Worm (Caenorhabditis elegans) whole organism, dauer: Measurements from ENCODE around the gene F36H12.5.
"Not testable (repeated sequence)": the region's sequence is repeated elsewhere in the genome, so short reads cannot be mapped to it uniquely, and the experiment has no call there.

ENCODE experiments used
- unc-62 ChIP-seq: sonication (generic microtip); optimal IDR thresholded peaks from 2 replicates; lab custom pipeline; 2017; ENCODE audit warnings: missing biosample characterization, missing genetic modification reagents, missing genetic modification characterization

Gene F36H12.5

DNA sequence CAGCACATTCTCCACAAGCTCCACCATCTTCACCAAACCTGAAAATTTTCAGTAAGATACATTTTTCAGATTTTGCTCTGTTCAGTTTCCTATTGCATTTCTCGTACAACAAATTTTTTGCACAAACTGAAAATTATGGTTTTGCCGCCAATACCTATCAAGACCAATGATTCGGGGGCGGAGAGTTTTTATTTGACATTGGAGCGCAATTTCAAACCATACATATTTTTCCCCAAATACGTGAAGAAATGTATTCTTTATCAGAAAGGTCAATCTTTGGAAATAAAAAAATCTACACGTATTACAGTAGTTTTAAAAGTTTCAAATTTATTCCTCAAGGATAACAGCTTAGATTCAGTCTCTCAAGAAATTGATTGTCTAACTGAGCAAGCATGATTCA lies at the start of gene F36H12.5:
Gene F36H12.5, plus strand, starts transcription at position 301 of the 400 bp plus-strand sequence.
- TF ChIP-seq unc-62 (GFP tag; lab: Kevin White, UChicago) = no peak

DNA sequence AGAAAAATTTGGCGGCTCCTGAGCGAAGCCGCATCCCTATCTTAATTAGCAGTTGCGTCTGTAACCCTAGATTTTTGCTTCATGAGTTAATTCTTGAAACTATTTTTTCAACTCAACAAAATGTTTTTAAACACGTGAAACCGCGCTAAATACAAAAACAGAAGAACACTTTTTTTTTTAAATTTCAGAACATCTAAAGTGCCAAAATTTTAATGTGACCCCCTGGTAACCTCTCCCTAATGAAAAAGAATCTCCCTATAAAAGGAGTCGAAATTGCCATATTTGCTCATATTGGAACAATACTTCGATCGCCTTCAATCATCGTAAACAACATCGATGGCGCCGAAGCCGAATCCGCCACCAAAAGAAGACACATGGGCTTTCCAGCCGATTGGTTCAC lies 48.1 kb upstream of the F36H12.5 start, which contains the start of gene nsph-4.2:
Gene nsph-4.2, plus strand, starts transcription at position 301 of the 400 bp plus-strand sequence.
- TF ChIP-seq unc-62 (GFP tag; lab: Kevin White, UChicago) = not testable (repeated sequence)

DNA sequence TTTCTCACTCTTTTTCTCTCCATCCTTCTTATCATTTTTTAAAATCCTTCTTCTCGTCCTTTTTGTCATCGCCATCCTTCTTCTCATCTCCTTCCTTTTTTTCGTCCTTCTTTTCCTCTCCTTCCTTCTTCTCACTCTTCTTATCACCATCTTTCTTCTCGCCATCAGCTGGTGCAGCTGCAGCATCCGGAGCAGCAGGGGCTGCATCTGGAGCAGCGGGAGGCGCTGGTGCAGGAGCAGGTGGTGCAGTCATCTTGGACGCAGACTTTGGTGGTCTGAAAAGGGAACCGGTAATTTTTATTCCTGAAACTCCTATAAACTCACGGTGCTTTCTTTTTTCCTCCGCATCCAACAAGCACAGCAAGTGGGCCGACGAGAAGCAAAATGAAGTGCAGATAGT lies 44.9 kb upstream of the F36H12.5 start:
- TF ChIP-seq unc-62 (GFP tag; lab: Kevin White, UChicago) = no peak

DNA sequence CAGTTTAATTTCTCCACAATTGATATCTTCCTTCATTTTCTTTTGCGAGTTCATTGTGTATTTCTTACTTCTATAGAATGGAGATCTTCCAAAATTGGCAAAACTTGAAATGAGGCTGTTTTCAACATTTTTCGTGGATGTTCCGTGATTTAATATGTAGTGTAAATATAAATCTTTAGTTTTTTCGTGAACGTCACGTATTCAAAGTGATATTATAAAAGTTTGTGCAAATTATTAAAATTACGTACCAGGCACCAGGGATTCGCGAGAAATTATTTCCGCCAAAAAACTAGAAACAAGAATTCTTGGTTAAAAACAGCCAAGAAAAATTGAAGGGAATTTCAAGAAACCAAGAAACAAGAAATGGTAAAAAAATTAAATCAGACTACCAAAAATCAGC lies 42.3 kb upstream of the F36H12.5 start, which contains the start of gene Y59E9AL.8:
Gene Y59E9AL.8, minus strand, starts transcription at position 101 of the 400 bp plus-strand sequence.
- TF ChIP-seq unc-62 (GFP tag; lab: Kevin White, UChicago) = no peak

DNA sequence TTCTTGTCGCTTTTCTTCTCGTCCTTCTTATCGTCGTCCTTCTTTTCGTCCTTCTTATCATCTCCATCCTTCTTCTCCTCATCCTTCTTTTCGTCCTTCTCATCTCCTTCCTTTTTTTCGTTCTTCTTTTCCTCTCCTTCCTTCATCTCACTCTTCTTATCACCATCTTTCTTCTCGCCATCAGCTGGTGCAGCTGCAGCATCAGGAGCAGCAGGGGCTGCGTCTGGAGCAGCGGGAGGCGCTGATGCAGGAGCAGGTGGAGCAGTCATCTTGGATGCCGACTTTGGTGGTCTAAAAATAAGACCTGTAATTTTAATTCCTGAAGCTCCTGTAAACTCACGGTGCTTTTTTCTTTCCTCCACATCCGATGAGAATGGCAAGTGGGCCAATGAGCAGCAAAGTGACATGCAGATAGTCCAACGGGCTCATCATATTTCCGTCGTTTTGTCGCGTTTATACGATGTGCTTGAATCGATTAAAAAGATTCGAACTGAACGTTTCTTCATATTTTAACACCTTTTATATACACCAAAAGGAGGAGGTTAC lies 41.2 kb upstream of the F36H12.5 start, which contains the start of gene cylc-1:
Gene cylc-1, minus strand, starts transcription at position 496 of the 546 bp plus-strand sequence.
- TF ChIP-seq unc-62 (GFP tag; lab: Kevin White, UChicago) = not testable (repeated sequence)

DNA sequence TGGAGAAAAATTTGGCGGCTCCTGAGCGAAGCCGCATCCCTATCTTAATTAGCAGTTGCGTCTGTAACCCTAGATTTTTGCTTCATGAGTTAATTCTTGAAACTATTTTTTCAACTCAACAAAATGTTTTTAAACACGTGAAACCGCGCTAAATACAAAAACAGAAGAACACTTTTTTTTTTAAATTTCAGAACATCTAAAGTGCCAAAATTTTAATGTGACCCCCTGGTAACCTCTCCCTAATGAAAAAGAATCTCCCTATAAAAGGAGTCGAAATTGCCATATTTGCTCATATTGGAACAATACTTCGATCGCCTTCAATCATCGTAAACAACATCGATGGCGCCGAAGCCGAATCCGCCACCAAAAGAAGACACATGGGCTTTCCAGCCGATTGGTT lies 40.0 kb upstream of the F36H12.5 start, which contains the start of gene nsph-4.1:
Gene nsph-4.1, plus strand, starts transcription at position 301 of the 400 bp plus-strand sequence.
- TF ChIP-seq unc-62 (GFP tag; lab: Kevin White, UChicago) = not testable (repeated sequence)

DNA sequence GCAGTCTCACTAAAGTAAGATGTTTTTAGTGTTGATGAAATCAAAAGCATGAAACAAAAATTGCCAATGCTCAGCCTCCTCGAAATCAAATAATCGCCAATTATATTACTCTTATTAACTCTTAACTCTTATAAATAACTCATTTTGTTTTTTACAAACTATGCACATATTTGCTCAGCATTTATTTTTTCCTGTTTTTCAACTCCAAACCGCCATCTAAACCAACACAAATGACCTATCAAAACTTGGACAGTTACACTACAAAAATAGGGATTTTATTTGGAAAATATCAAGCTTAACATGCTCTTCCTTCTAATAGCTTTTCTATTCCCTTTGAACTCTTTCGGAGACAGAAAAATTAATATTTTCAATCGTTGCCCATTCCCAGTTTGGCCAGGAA lies 38.0 kb upstream of the F36H12.5 start, which contains the start of gene thn-6:
Gene thn-6, plus strand, starts transcription at position 301 of the 400 bp plus-strand sequence.
- no peak for TF ChIP-seq unc-62 (GFP tag; lab: Kevin White, UChicago)

DNA sequence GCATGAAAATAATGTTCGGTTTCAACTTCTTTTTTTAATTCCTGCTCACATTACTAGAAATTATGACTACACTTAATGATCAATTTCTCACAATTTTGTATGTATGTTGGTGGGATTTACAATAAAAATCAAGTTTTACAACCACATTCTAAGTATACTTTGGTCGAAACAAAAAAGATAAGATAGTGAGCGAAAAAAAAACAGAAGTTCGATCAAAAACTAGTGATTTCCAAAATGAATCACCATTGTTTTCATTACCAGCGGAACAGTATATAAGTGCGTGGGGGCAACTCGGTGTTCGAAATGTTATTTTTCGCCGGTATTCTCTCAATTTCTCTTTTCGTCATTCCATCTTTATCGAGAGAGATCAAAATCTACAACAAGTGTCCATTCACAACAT lies 36.0 kb upstream of the F36H12.5 start, which contains the start of gene thn-5:
Gene thn-5, plus strand, starts transcription at position 301 of the 400 bp plus-strand sequence.
- TF ChIP-seq unc-62 (GFP tag; lab: Kevin White, UChicago) = no peak

DNA sequence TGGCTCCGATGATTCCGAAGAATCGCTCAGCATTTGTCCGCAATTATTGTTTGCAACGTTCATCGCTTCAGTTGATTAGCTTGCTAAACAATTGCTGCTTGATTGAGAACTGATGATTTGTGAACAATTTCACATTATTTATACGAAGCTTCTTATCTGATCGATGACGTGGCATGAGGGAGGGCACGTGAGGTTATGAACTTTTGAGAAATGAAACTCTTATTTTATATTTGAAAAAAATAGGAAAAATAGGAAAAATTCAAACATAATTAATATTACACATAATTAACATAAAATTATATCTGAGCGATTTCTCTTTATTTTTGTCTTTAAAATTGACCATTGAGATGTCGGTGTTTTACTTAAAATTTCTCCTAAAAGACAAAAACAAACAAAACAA lies 11.9 kb upstream of the F36H12.5 start, which contains the start of gene F36H12.10:
Gene F36H12.10, minus strand, starts transcription at position 101 of the 400 bp plus-strand sequence.
- not testable (repeated sequence) for TF ChIP-seq unc-62 (GFP tag; lab: Kevin White, UChicago)

DNA sequence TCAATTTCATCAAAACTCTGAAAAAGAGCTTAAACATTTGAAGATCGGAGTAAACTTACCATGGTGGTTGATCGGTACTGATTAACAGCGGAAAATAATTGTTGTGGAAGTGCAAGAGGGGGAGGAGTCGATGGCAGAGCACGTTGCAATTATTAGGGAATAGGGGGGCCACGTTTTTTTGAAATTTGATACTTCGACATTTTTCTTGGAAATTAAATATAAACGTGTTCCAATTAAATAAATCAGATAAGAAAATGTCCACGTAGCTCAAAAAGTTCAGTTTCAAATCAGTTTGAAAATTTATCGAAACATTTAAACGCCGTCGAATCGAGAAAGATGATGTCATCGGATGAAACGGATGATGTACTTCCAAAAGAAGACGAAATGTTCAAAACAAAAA lies 9.8 kb upstream of the F36H12.5 start, which contains the start of gene F36H12.9:
Gene F36H12.9, plus strand, starts transcription at position 301 of the 400 bp plus-strand sequence.
- not testable (repeated sequence) for TF ChIP-seq unc-62 (GFP tag; lab: Kevin White, UChicago)

DNA sequence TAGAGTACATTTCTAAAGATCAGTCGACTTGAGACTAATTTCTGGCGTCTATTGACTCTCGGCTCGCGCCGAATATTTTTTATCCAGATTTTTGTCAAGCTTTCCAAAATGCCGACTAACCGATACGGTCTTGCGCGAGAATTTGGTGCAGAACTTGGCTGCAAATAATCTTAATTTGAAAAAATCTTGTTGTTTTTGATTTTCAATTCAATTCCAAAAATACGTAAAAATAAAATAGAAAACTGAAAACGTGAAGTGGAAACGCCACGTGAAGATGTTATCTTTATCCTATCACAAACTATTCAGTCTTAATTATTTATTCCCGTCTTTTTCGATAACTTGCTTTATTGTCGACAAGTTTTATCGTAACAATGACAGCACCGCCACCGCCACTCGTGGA lies 8.2 kb upstream of the F36H12.5 start, which contains the start of gene ttbk-2.1:
Gene ttbk-2.1, plus strand, starts transcription at position 301 of the 400 bp plus-strand sequence.
- not testable (repeated sequence) for TF ChIP-seq unc-62 (GFP tag; lab: Kevin White, UChicago)

DNA sequence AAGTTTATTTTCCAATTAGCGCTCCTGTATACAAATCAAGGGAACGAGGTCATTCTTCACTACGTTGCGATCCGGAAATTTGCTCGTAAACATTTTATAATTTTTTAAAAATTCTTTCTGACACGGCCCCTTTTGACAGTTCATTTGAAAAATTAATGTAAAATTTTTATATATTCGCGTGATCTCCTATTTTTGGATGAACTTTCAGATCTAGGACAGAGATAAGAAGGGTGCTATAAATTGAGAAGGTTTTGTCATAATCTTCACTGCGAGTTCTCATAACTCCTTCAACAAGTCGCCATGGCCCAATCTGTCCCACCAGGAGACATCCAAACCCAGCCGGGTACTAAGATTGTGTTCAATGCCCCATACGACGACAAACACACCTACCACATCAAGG lies 6.3 kb upstream of the F36H12.5 start, which contains the start of gene msp-19:
Gene msp-19, plus strand, starts transcription at position 301 of the 400 bp plus-strand sequence.
- not testable (repeated sequence) for TF ChIP-seq unc-62 (GFP tag; lab: Kevin White, UChicago)

DNA sequence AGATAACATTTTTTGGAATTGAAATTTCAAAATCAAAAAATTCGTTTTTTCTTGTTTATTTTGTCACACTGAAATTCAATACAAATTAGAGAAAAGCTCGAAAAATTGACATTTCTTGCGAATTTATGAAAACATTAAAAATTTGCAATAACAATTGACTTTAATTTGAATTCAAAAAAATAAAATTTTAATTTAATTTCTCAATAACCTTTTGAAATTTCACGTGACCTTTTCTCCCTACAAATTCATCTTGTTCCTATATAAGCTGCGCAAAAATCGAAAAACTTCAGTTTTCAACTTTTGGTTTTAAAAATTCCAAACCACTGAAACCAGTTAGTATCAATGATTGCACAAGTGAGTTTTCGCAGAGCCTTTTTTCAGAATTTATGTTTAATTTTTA lies 2.2 kb downstream of the F36H12.5 start, which contains the start of gene F36H12.4:
Gene F36H12.4, plus strand, starts transcription at position 301 of the 400 bp plus-strand sequence.
- no peak for TF ChIP-seq unc-62 (GFP tag; lab: Kevin White, UChicago)

DNA sequence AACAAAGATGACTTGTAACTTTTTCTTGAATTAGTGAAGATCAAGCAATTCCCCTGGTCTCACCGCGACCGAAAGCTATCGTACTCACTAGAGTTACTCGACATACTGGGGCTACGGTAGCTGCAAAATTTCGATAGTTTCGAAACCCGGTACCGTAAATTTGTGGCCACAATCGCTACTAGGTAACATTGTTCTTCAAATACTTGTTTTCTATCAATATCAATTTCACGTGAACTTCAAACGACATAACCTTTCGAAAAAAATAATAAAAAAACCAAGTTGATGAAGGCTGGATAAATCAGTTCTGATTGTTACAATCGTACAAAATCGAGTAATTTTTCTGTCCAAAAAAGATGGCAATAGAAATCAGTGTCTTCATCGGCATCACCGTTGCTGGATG lies 5.9 kb downstream of the F36H12.5 start, which contains the start of gene F36H12.3:
Gene F36H12.3, plus strand, starts transcription at position 301 of the 400 bp plus-strand sequence.
- TF ChIP-seq unc-62 (GFP tag; lab: Kevin White, UChicago) = no peak

DNA sequence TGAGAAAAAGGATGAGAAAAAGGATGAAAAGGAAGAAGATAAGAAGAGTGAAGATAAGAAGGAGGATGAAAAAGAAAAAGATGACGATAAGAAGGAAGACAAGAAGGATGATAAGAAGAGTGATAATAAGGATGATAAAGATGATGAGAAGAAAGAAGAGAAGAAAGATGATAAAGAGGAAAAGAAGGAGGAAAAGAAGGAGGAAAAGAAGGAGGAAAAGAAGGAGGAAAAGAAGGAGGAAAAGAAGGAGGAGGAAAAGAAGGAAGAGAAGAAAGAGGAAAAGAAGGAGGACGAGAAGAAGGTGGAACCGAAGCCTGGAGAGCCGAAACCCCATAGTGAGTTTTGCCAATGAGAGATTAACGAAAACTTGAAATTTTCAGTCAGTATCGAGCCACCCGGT lies 6.8 kb downstream of the F36H12.5 start:
- TF ChIP-seq unc-62 (GFP tag; lab: Kevin White, UChicago) = no peak

DNA sequence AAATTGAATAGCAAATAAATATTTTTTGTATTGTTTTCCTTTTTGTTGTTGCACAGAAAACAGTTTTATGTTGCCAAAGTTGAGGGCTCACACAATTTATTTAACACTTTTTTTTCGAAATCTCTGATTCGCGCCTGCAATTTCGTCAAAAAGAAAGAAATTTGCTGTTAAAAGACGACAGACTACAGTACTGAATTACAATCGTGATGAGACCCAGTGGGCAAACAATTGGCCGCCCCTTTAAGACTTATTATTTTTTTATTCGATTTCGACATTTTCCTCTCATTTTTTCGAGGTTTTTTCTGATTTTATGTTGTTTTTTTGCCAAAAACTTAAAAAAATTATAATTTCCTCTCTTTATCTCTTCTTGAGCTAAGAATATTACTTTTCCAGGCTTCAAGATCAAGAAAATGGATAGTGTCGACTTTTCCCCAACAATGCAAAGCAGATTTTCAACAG lies 7.6 kb downstream of the F36H12.5 start, which contains the start of gene slfl-4:
Gene slfl-4, plus strand, starts transcription at position 409 of the 459 bp plus-strand sequence.
- TF ChIP-seq unc-62 (GFP tag; lab: Kevin White, UChicago) = no peak
